Worm (Caenorhabditis elegans) whole organism, L4/young adult: ENCODE results near the gene srd-43.

Experiments
- W03F9.2 ChIP-seq: fragments of 150-350 bp; optimal IDR thresholded peaks from 2 replicates; lab custom pipeline; 2014; ENCODE audit warnings: missing biosample characterization, missing genetic modification characterization
- him-1 ChIP-seq: sonication (generic microtip); optimal IDR thresholded peaks from 2 replicates; lab custom pipeline; 2016; ENCODE audit warnings: missing genotype, missing genetic modification reagents, missing genetic modification characterization, missing compliant biosample characterization

- TF ChIP-seq him-1: no peak
- no peak for TF ChIP-seq W03F9.2 (tag; lab: Kevin White, UChicago)
These were observed 43.8 kb upstream of the srd-43 start for ce11 chrX:13349230-13350122.
